Worm (Caenorhabditis elegans): ENCODE results near the gene M117.1.

- TF ChIP-seq lin-39 (tag; optimal IDR thresholded peaks at IDR 0.05) (no peak), ztf-11 (tag; optimal IDR thresholded peaks at IDR 0.05) (no peak), fos-1 (tag; optimal IDR thresholded peaks at IDR 0.05) (no peak), aly-2 (tag; optimal IDR thresholded peaks at IDR 0.05) (no peak), ZK546.5 (tag; optimal IDR thresholded peaks at IDR 0.05) (no peak), crh-2 (tag; optimal IDR thresholded peaks at IDR 0.05) (no peak), ztf-4 (tag; optimal IDR thresholded peaks at IDR 0.05) (no peak), ceh-16 (tag; optimal IDR thresholded peaks at IDR 0.05) (no peak), nhr-6 (tag; optimal IDR thresholded peaks at IDR 0.05) (no peak), zag-1 (tag; optimal IDR thresholded peaks at IDR 0.05) (no peak)
Measured at ce11 chrIV:11813901-11814300, at the start of gene M117.1.
